Worm (Caenorhabditis elegans) whole organism, L1 larva: ENCODE data around the gene sre-42.
A peak's percentile ranks its signal among the peaks of the same experiment; 100 is the strongest.

ENCODE experiments used
- C04F5.9 ChIP-seq: sonication (generic microtip); optimal IDR thresholded peaks from 2 replicates; lab custom pipeline; 2016; ENCODE audit warnings: missing genetic modification characterization, missing compliant biosample characterization
- C16A3.4 ChIP-seq: fragments of 150-350 bp; optimal IDR thresholded peaks from 2 replicates; lab custom pipeline; 2014; ENCODE audit warnings: missing biosample characterization, missing genetic modification characterization
- F16B12.6 ChIP-seq: fragments of 150-350 bp; optimal IDR thresholded peaks from 2 replicates; lab custom pipeline; 2014; ENCODE audit warnings: missing biosample characterization, missing genetic modification characterization
- aly-2 ChIP-seq: fragments of 150-350 bp; optimal IDR thresholded peaks from 2 replicates; lab custom pipeline; 2014; ENCODE audit warnings: missing biosample characterization, missing genetic modification characterization
- ama-1 ChIP-seq: fragments of 150-350 bp; optimal IDR thresholded peaks from 2 replicates; lab custom pipeline; 2014
- blmp-1 ChIP-seq: fragments of 150-350 bp; optimal IDR thresholded peaks from 2 replicates; lab custom pipeline; 2014; ENCODE audit warnings: missing biosample characterization, missing genetic modification characterization
- ceh-63 ChIP-seq: fragments of 200-800 bp; sonication (Bioruptor generic); optimal IDR thresholded peaks from 2 replicates; lab custom pipeline; 2018; ENCODE audit warnings: mild to moderate bottlenecking, missing genetic modification characterization, missing compliant biosample characterization
- ceh-8 ChIP-seq: fragments of 200-800 bp; sonication (Bioruptor generic); optimal IDR thresholded peaks from 2 replicates; lab custom pipeline; 2018; ENCODE audit warnings: mild to moderate bottlenecking, missing genetic modification characterization, moderate library complexity, missing compliant biosample characterization
- ceh-88 ChIP-seq: fragments of 200-800 bp; sonication (Bioruptor generic); IDR thresholded peaks from 2 replicates; pipeline ENCODE4 v1.3.6; 2022; ENCODE audit warnings: missing genetic modification characterization, missing compliant biosample characterization
- ceh-90 ChIP-seq: sonication (generic microtip); optimal IDR thresholded peaks from 2 replicates; lab custom pipeline; 2016; ENCODE audit warnings: missing genetic modification characterization, missing compliant biosample characterization
- dpl-1 ChIP-seq, 3 experiments: fragments of 150-350 bp in 2 of 3; sonication (generic microtip) in 1 of 3; optimal IDR thresholded peaks; 2 replicates each; lab custom pipeline; 2014 to 2017; ENCODE audit warnings: missing biosample characterization in 3 of 3, missing genetic modification characterization in 3 of 3, missing genetic modification reagents in 3 of 3
- dsc-1 ChIP-seq: sonication (generic microtip); optimal IDR thresholded peaks from 2 replicates; lab custom pipeline; 2016; ENCODE audit warnings: mild to moderate bottlenecking, missing genetic modification characterization, missing compliant biosample characterization
- efl-1 ChIP-seq, 4 experiments: fragments of 150-350 bp; optimal IDR thresholded peaks in 3 of 4; peaks in 1 of 4; 1 replicate in 1 of 4; 2 replicates in 3 of 4; lab custom pipeline; 2014; ENCODE audit warnings: missing biosample characterization in 2 of 4, missing genetic modification characterization in 2 of 4, missing genetic modification reagents in 2 of 4
- egl-13 ChIP-seq: sonication (generic microtip); optimal IDR thresholded peaks from 2 replicates; lab custom pipeline; 2016; ENCODE audit warnings: missing genotype, missing genetic modification reagents, missing genetic modification characterization, missing compliant biosample characterization
- elt-2 ChIP-seq: sonication (generic microtip); optimal IDR thresholded peaks from 2 replicates; lab custom pipeline; 2016; ENCODE audit warnings: missing genetic modification characterization, mild to moderate bottlenecking, inconsistent platforms, missing compliant biosample characterization, missing genetic modification reagents
- elt-3 ChIP-seq, 6 experiments: fragments of 150-350 bp in 1 of 6; sonication (generic microtip); optimal IDR thresholded peaks; 2 replicates each; lab custom pipeline; 2017 to 2018; ENCODE audit warnings: missing biosample characterization in 6 of 6, missing genetic modification characterization in 6 of 6, inconsistent platforms in 1 of 6
- ets-5 ChIP-seq: fragments of 200-800 bp; sonication (Bioruptor generic); IDR thresholded peaks from 2 replicates; pipeline ENCODE4 v1.3.6; 2022; ENCODE audit warnings: missing genetic modification characterization, missing compliant biosample characterization
- fkh-10 ChIP-seq: sonication (generic microtip); optimal IDR thresholded peaks from 2 replicates; lab custom pipeline; 2017; ENCODE audit warnings: missing biosample characterization, missing genetic modification reagents, missing genetic modification characterization
- fkh-4 ChIP-seq: sonication (generic microtip); optimal IDR thresholded peaks from 2 replicates; lab custom pipeline; 2016; ENCODE audit warnings: missing compliant biosample characterization, missing genetic modification characterization, borderline replicate concordance
- fkh-8 ChIP-seq: sonication (generic microtip); optimal IDR thresholded peaks from 2 replicates; lab custom pipeline; 2016; ENCODE audit warnings: mild to moderate bottlenecking, missing genetic modification characterization, missing compliant biosample characterization
- fos-1 ChIP-seq: fragments of 150-350 bp; optimal IDR thresholded peaks from 2 replicates; lab custom pipeline; 2014; ENCODE audit warnings: missing biosample characterization, missing genetic modification characterization
- hlh-4 ChIP-seq: sonication (generic microtip); optimal IDR thresholded peaks from 2 replicates; lab custom pipeline; 2016; ENCODE audit warnings: mild to moderate bottlenecking, missing genetic modification characterization, missing compliant biosample characterization
- hpl-2 ChIP-seq: fragments of 150-350 bp; optimal IDR thresholded peaks from 2 replicates; lab custom pipeline; 2014; ENCODE audit warnings: missing biosample characterization, missing genetic modification reagents, missing genetic modification characterization
- irx-1 ChIP-seq: sonication (generic microtip); optimal IDR thresholded peaks from 2 replicates; lab custom pipeline; 2016; ENCODE audit warnings: missing genetic modification characterization, missing compliant biosample characterization
- isw-1 ChIP-seq: fragments of 200-800 bp; sonication (Bioruptor generic); IDR thresholded peaks from 2 replicates; pipeline ENCODE4 v1.3.6; 2022; ENCODE audit warnings: missing genetic modification characterization, missing compliant biosample characterization
- lin-13 ChIP-seq: fragments of 150-350 bp; optimal IDR thresholded peaks from 2 replicates; lab custom pipeline; 2014; ENCODE audit warnings: missing biosample characterization, missing genetic modification reagents, missing genetic modification characterization
- lin-14 ChIP-seq: fragments of 200-800 bp; sonication (Bioruptor generic); optimal IDR thresholded peaks from 2 replicates; lab custom pipeline; 2018; ENCODE audit warnings: mild to moderate bottlenecking, missing genetic modification characterization, moderate library complexity, missing compliant biosample characterization
- lin-35 ChIP-seq, 2 experiments: fragments of 150-350 bp; optimal IDR thresholded peaks; 2 replicates each; lab custom pipeline; 2014; ENCODE audit warnings: missing biosample characterization in 2 of 2, missing genetic modification characterization in 2 of 2, missing genetic modification reagents in 2 of 2
- lin-39 ChIP-seq: fragments of 150-350 bp; optimal IDR thresholded peaks from 2 replicates; lab custom pipeline; 2014; ENCODE audit warnings: missing biosample characterization, missing genetic modification reagents, missing genetic modification characterization
- lir-3 ChIP-seq: sonication (generic microtip); optimal IDR thresholded peaks from 2 replicates; lab custom pipeline; 2016; ENCODE audit warnings: mild to moderate bottlenecking, missing genetic modification characterization, moderate library complexity, missing compliant biosample characterization; ENCODE audit not compliant: poor library complexity
- mef-2 ChIP-seq: fragments of 150-350 bp; optimal IDR thresholded peaks from 2 replicates; lab custom pipeline; 2014; ENCODE audit warnings: missing biosample characterization, missing genetic modification characterization
- mep-1 ChIP-seq: fragments of 150-350 bp; optimal IDR thresholded peaks from 2 replicates; lab custom pipeline; 2014; ENCODE audit warnings: missing biosample characterization, missing genetic modification characterization
- nhr-11 ChIP-seq: fragments of 150-350 bp; optimal IDR thresholded peaks from 2 replicates; lab custom pipeline; 2014; ENCODE audit warnings: missing biosample characterization, missing genetic modification characterization
- nhr-12 ChIP-seq: sonication (generic microtip); optimal IDR thresholded peaks from 2 replicates; lab custom pipeline; 2017; ENCODE audit warnings: missing biosample characterization, missing genetic modification characterization
- nhr-20 ChIP-seq: sonication (generic microtip); optimal IDR thresholded peaks from 2 replicates; lab custom pipeline; 2016; ENCODE audit warnings: mild to moderate bottlenecking, missing genetic modification characterization, missing compliant biosample characterization
- nhr-28 ChIP-seq: fragments of 150-350 bp; optimal IDR thresholded peaks from 2 replicates; lab custom pipeline; 2014; ENCODE audit warnings: missing biosample characterization, missing genetic modification characterization
- nhr-47 ChIP-seq: sonication (generic microtip); optimal IDR thresholded peaks from 2 replicates; lab custom pipeline; 2016; ENCODE audit warnings: mild to moderate bottlenecking, missing genetic modification characterization, moderate library complexity, missing compliant biosample characterization
- nhr-71 ChIP-seq: sonication (generic microtip); optimal IDR thresholded peaks from 2 replicates; lab custom pipeline; 2016; ENCODE audit warnings: mild to moderate bottlenecking, missing genetic modification characterization, moderate library complexity, missing compliant biosample characterization
- nhr-84 ChIP-seq: sonication (generic microtip); optimal IDR thresholded peaks from 2 replicates; lab custom pipeline; 2017; ENCODE audit warnings: missing biosample characterization, missing genetic modification characterization
- nhr-85 ChIP-seq: sonication (generic microtip); peaks from one replicate; lab custom pipeline; 2016; ENCODE audit warnings: missing genetic modification characterization, inconsistent platforms, missing compliant biosample characterization
- nhr-90 ChIP-seq: sonication (generic microtip); optimal IDR thresholded peaks from 2 replicates; lab custom pipeline; 2016; ENCODE audit warnings: mild to moderate bottlenecking, missing genetic modification characterization, missing compliant biosample characterization; ENCODE audit not compliant: poor library complexity
- pag-3 ChIP-seq: sonication (generic microtip); optimal IDR thresholded peaks from 2 replicates; lab custom pipeline; 2017; ENCODE audit warnings: missing genetic modification characterization, mild to moderate bottlenecking, missing compliant biosample characterization, antibody characterized with exemption, borderline replicate concordance; ENCODE audit not compliant: insufficient read depth
- pax-3 ChIP-seq: fragments of 200-800 bp; sonication (Bioruptor generic); optimal IDR thresholded peaks from 2 replicates; lab custom pipeline; 2018; ENCODE audit warnings: mild to moderate bottlenecking, missing genetic modification characterization, moderate library complexity, missing compliant biosample characterization
- pqm-1 ChIP-seq: sonication (generic microtip); optimal IDR thresholded peaks from 3 replicates; lab custom pipeline; 2017; ENCODE audit warnings: missing biosample characterization, missing genetic modification characterization
- skn-1 ChIP-seq: fragments of 150-350 bp; optimal IDR thresholded peaks from 2 replicates; lab custom pipeline; 2014; ENCODE audit warnings: missing biosample characterization, missing genetic modification characterization
- snu-23 ChIP-seq: sonication (generic microtip); optimal IDR thresholded peaks from 2 replicates; lab custom pipeline; 2016; ENCODE audit warnings: missing genetic modification characterization, missing compliant biosample characterization
- sox-4 ChIP-seq: sonication (generic microtip); optimal IDR thresholded peaks from 2 replicates; lab custom pipeline; 2016; ENCODE audit warnings: missing genetic modification characterization, missing compliant biosample characterization
- swsn-7 ChIP-seq: sonication (generic microtip); optimal IDR thresholded peaks from 2 replicates; lab custom pipeline; 2016; ENCODE audit warnings: missing genetic modification characterization, missing compliant biosample characterization
- unc-130 ChIP-seq: fragments of 150-350 bp; optimal IDR thresholded peaks from 2 replicates; lab custom pipeline; 2017; ENCODE audit warnings: missing biosample characterization, missing genetic modification characterization, inconsistent platforms
- unc-30 ChIP-seq: sonication (generic microtip); optimal IDR thresholded peaks from 2 replicates; lab custom pipeline; 2017; ENCODE audit warnings: missing biosample characterization, missing genetic modification characterization
- vab-15 ChIP-seq: sonication (generic microtip); optimal IDR thresholded peaks from 2 replicates; lab custom pipeline; 2017; ENCODE audit warnings: missing genotype, mild to moderate bottlenecking, missing genetic modification characterization, missing compliant biosample characterization
- zip-4 ChIP-seq: fragments of 200-800 bp; sonication (Bioruptor generic); optimal IDR thresholded peaks from 2 replicates; lab custom pipeline; 2018; ENCODE audit warnings: mild to moderate bottlenecking, missing genetic modification characterization, moderate library complexity, missing compliant biosample characterization
- ztf-11 ChIP-seq, 2 experiments: sonication (generic microtip); optimal IDR thresholded peaks; 2 replicates each; lab custom pipeline; 2016 to 2017; ENCODE audit warnings: missing genetic modification characterization in 2 of 2, missing biosample characterization in 1 of 2, missing compliant biosample characterization in 1 of 2

sre-42 gene

DNA sequence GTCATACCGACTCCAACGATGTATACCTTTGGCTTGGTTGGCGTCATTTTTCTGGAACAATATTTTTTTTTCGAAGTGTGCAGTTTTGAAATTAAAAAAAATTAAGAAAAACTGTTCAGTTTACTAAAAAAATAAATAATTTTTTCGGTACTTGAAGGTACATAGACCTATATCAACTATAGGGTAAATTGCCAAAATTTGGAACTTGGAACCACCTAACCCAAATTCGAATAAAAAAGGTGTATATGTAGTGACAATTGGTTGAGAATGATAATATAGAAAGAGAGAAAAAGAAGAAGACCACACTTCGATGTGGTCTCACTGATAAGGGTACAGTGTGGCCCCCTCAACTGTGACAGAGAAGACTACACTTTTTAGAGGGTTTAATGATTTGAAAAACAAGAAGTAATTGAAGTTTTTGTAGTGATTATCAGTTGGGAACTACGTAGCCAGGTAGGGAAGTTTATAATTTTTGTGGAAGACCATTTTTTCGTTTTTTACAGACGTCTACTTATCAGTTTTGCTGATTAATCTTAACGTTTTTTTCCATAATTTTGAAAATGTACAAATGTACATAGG, 39.1 kb upstream of the sre-42 start, which contains the start of gene daf-22:
TSS of gene daf-22 (minus strand) at position 51 of the 579 bp plus-strand sequence.
- no peak for TF ChIP-seq nhr-47 (tag; lab: Kevin White, UChicago)
- no peak for TF ChIP-seq nhr-85
- peak; percentile 15 for TF ChIP-seq hpl-2
- TF ChIP-seq ceh-8 (GFP tag; lab: Kevin White, UChicago) = no peak
- TF ChIP-seq nhr-11 = no peak
- TF ChIP-seq aly-2 (tag; lab: Kevin White, UChicago) = no peak
- TF ChIP-seq ceh-88 (GFP tag; lab: Robert Waterston, UW) = no peak
- TF ChIP-seq fos-1 (tag; lab: Kevin White, UChicago) = no peak
- no peak for TF ChIP-seq lin-13 (GFP tag; lab: Kevin White, UChicago)
- TF ChIP-seq F16B12.6 (tag; lab: Kevin White, UChicago) = no peak
- no peak for TF ChIP-seq ceh-63 (GFP tag; lab: Kevin White, UChicago)
- peak; percentile 84 for TF ChIP-seq elt-2 (tag; lab: Kevin White, UChicago)
- TF ChIP-seq isw-1 (GFP tag; lab: Robert Waterston, UW) = no peak
- no peak for TF ChIP-seq dpl-1 (GFP tag; optimal IDR thresholded peaks at IDR 0.05; lab: Kevin White, UChicago)
- peak; percentile 75 for TF ChIP-seq nhr-20 (tag; lab: Kevin White, UChicago)
- no peak for TF ChIP-seq vab-15 (tag; lab: Kevin White, UChicago)
- no peak for TF ChIP-seq dsc-1
- peak in 3 of 6 experiments; percentile 25 to 74 (median 45) for TF ChIP-seq elt-3 (tag; optimal IDR thresholded peaks at IDR 0.05; lab: Kevin White, UChicago)
- no peak for TF ChIP-seq fkh-10 (GFP tag; lab: Kevin White, UChicago)
- TF ChIP-seq sox-4 (tag; lab: Kevin White, UChicago) = no peak
- peak; percentile 5 for TF ChIP-seq nhr-90 (tag; lab: Kevin White, UChicago)
- no peak for TF ChIP-seq skn-1
- TF ChIP-seq mep-1 (tag; lab: Kevin White, UChicago) = no peak
- TF ChIP-seq pax-3 (tag; lab: Kevin White, UChicago) = no peak
- no peak for TF ChIP-seq efl-1 (optimal IDR thresholded peaks at IDR 0.05; lab: Kevin White, UChicago)
- peak in 1 of 2 experiments; percentile 80 for TF ChIP-seq efl-1 (GFP tag; optimal IDR thresholded peaks at IDR 0.05 in 1 of 2; lab: Kevin White, UChicago)
- no peak for TF ChIP-seq unc-130 (tag; lab: Kevin White, UChicago)
- TF ChIP-seq lir-3 (tag; lab: Kevin White, UChicago) = no peak
- no peak for TF ChIP-seq ceh-90 (tag; lab: Kevin White, UChicago)
- no peak for TF ChIP-seq mef-2
- TF ChIP-seq lin-14 = no peak
- TF ChIP-seq ama-1 (lab: Kevin White, UChicago) = no peak
- no peak for TF ChIP-seq ztf-11 (tag; optimal IDR thresholded peaks at IDR 0.05; lab: Kevin White, UChicago)
- peak in 1 of 2 experiments; percentile 41 for TF ChIP-seq lin-35 (GFP tag; optimal IDR thresholded peaks at IDR 0.05; lab: Kevin White, UChicago)
- peak; percentile 3 for TF ChIP-seq snu-23 (GFP tag; lab: Kevin White, UChicago)
- TF ChIP-seq nhr-12 (tag; lab: Kevin White, UChicago) = no peak
- TF ChIP-seq unc-30 (tag; lab: Kevin White, UChicago) = no peak
- TF ChIP-seq ets-5 (GFP tag; lab: Robert Waterston, UW) = no peak
- TF ChIP-seq fkh-4 (tag; lab: Kevin White, UChicago) = no peak
- TF ChIP-seq nhr-28 = no peak
- TF ChIP-seq fkh-8 (tag; lab: Kevin White, UChicago) = no peak
- no peak for TF ChIP-seq egl-13 (tag; lab: Kevin White, UChicago)
- TF ChIP-seq C16A3.4 (tag; lab: Kevin White, UChicago) = no peak
- no peak for TF ChIP-seq C04F5.9
- peak; percentile 5 for TF ChIP-seq blmp-1
- TF ChIP-seq pag-3 (tag; lab: Kevin White, UChicago) = no peak
- TF ChIP-seq hlh-4 = no peak
- TF ChIP-seq swsn-7 (tag; lab: Kevin White, UChicago) = no peak
- TF ChIP-seq nhr-84 (tag; lab: Kevin White, UChicago) = no peak
- no peak for TF ChIP-seq lin-39
- no peak for TF ChIP-seq nhr-71 (tag; lab: Kevin White, UChicago)
- no peak for TF ChIP-seq pqm-1
- TF ChIP-seq zip-4 (GFP tag; lab: Kevin White, UChicago) = no peak
- TF ChIP-seq irx-1 = no peak
